Worm (Caenorhabditis elegans) whole organism, L1 larva: ENCODE measurements around the gene F43C11.11.

Source experiments
- lin-14 ChIP-seq: fragments of 200-800 bp; sonication (Bioruptor generic); optimal IDR thresholded peaks from 2 replicates; lab custom pipeline; 2018; ENCODE audit warnings: mild to moderate bottlenecking, missing genetic modification characterization, moderate library complexity, missing compliant biosample characterization
- lsy-2 ChIP-seq, 2 experiments: fragments of 150-350 bp; optimal IDR thresholded peaks; 2 replicates each; lab custom pipeline; 2014; ENCODE audit warnings: missing biosample characterization in 2 of 2, missing genetic modification characterization in 2 of 2
- nhr-237 ChIP-seq: fragments of 150-350 bp; optimal IDR thresholded peaks from 2 replicates; lab custom pipeline; 2014; ENCODE audit warnings: missing biosample characterization, missing genetic modification characterization
- sptf-1 ChIP-seq: fragments of 150-350 bp; optimal IDR thresholded peaks from 2 replicates; lab custom pipeline; 2014; ENCODE audit warnings: missing biosample characterization, missing genetic modification characterization
- unc-130 ChIP-seq: fragments of 150-350 bp; optimal IDR thresholded peaks from 2 replicates; lab custom pipeline; 2017; ENCODE audit warnings: missing biosample characterization, missing genetic modification characterization, inconsistent platforms

DNA sequence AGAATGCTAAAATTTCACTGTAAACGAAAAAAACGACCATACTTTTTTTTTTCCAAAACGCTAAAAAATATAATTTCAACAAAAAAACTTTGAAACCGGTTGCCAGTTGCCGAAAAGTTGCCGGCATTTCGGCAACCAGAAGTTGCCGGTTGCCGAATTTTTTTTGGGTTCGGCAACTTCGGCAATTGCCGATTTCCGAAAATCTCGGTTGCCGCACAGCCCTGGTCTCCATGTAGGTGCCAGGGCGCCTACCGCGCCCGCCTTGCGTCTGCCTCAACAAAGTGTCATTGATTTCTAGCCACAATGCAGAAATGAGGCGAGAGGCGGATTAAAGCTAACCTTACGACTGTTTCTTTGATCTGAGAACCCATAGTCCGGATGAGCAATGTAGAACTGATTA is 47.5 kb upstream of the F43C11.11 start:
- no peak for TF ChIP-seq unc-130
- no peak for TF ChIP-seq lin-14
- no peak for TF ChIP-seq sptf-1 (tag; lab: Kevin White, UChicago)
- no peak for TF ChIP-seq nhr-237
- TF ChIP-seq lsy-2 (tag; optimal IDR thresholded peaks at IDR 0.05; lab: Kevin White, UChicago): no peak
